Worm (Caenorhabditis elegans): ENCODE results near the gene erfa-3.

ce11 chrV:11124922-11125321 lies 12.0 kb upstream of the erfa-3 start, which contains the start of gene C06H2.2:
- TF ChIP-seq lsy-2 (tag; optimal IDR thresholded peaks at IDR 0.05) (no peak), nhr-77 (tag; optimal IDR thresholded peaks at IDR 0.05) (no peak), ceh-82 (tag; optimal IDR thresholded peaks at IDR 0.05) (no peak), elt-3 (tag; optimal IDR thresholded peaks at IDR 0.05) (no peak), mbf-1 (tag; optimal IDR thresholded peaks at IDR 0.05) (no peak), unc-39 (tag; optimal IDR thresholded peaks at IDR 0.05) (no peak), lin-11 (tag; optimal IDR thresholded peaks at IDR 0.05) (no peak), ZK546.5 (tag; optimal IDR thresholded peaks at IDR 0.05) (no peak), ztf-11 (tag; optimal IDR thresholded peaks at IDR 0.05) (no peak), fos-1 (tag; optimal IDR thresholded peaks at IDR 0.05) (no peak), egl-27 (tag; optimal IDR thresholded peaks at IDR 0.05) (no peak), ztf-4 (tag; optimal IDR thresholded peaks at IDR 0.05) (no peak), unc-62 (GFP tag; optimal IDR thresholded peaks at IDR 0.05) (no peak)
